Worm (Caenorhabditis elegans) whole organism, midembryonic: ENCODE data around the gene C07A9.12.

ENCODE experiments used
- T22C8.4 ChIP-seq: fragments of 200-800 bp; sonication (Bioruptor generic); IDR thresholded peaks from 2 replicates; pipeline ENCODE4 v1.3.6; 2022; ENCODE audit warnings: missing genetic modification characterization, missing compliant biosample characterization
- flt-1 ChIP-seq: fragments of 200-800 bp; sonication (Bioruptor generic); IDR thresholded peaks from 2 replicates; pipeline ENCODE4 v1.3.6; 2022; ENCODE audit warnings: missing genetic modification characterization, missing compliant biosample characterization
- med-1 ChIP-seq: sonication (generic microtip); optimal IDR thresholded peaks from 2 replicates; lab custom pipeline; 2017; ENCODE audit warnings: missing genetic modification characterization, mild to moderate bottlenecking, missing compliant biosample characterization, antibody characterized with exemption, missing genetic modification reagents; ENCODE audit not compliant: insufficient read depth
- ref-1 ChIP-seq: fragments of 200-800 bp; sonication (Bioruptor generic); conservative IDR thresholded peaks from 2 replicates; pipeline ENCODE4 v1.3.6; 2022; ENCODE audit warnings: missing genetic modification reagents, missing genetic modification characterization, missing compliant biosample characterization
- ztf-23 ChIP-seq: fragments of 200-800 bp; sonication (Bioruptor generic); IDR thresholded peaks from 2 replicates; pipeline ENCODE4 v1.3.6; 2022; ENCODE audit warnings: missing genetic modification reagents, missing genetic modification characterization, missing compliant biosample characterization
- ztf-29 ChIP-seq: fragments of 200-800 bp; sonication (Bioruptor generic); IDR thresholded peaks from 2 replicates; pipeline ENCODE4 v1.3.6; 2022; ENCODE audit warnings: missing genetic modification reagents, missing genetic modification characterization, missing compliant biosample characterization

DNA sequence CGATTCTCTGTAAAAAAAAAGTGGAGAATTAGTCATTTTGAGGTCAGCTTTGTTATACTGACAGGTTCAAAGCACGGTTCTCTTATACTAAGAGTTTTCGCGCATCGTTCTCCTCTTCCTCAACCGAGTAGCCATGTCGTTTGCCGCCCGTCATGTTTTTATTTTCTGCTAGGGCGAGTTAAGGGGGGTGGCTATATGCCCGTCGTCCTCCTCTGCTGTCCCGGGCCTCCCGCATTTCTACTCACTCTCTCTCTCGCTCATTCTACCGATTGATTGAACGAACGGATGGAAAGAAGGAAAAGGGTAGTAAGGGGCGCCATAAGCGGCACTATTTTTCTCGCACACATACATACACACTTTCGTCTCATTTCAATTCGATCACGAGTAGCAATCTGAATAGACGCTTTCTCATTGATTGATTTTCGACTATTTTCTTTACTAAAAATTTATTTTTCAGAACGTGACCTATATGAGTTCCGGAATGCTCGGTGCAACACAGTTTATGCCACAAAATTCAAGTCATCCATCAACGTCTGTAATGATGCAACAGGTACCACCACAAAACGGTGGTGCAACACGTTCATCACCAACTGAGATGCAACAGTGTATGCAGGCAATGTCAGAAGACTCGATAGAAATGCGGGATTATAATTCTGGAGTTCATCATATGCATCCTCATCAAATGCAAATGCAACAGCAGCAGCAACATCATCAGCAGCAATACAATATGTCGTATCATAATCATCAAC lies 22.0 kb downstream of the C07A9.12 start:
- TF ChIP-seq T22C8.4 (GFP tag; lab: Robert Waterston, UW) = no peak
- TF ChIP-seq flt-1 (GFP tag; lab: Robert Waterston, UW) = no peak; the same call in 1 of the 2 replicates
- no peak; the same call in 1 of the 2 replicates for TF ChIP-seq ref-1 (GFP tag; lab: Robert Waterston, UW)
- no peak for TF ChIP-seq ztf-23 (GFP tag; lab: Robert Waterston, UW)
- TF ChIP-seq ztf-29 (GFP tag; lab: Robert Waterston, UW) = no peak
- TF ChIP-seq med-1 (GFP tag; lab: Kevin White, UChicago) = no peak
